Fruit fly (Drosophila melanogaster): Measurements from ENCODE around the gene Hsc70-2.

Gene Hsc70-2

DNA sequence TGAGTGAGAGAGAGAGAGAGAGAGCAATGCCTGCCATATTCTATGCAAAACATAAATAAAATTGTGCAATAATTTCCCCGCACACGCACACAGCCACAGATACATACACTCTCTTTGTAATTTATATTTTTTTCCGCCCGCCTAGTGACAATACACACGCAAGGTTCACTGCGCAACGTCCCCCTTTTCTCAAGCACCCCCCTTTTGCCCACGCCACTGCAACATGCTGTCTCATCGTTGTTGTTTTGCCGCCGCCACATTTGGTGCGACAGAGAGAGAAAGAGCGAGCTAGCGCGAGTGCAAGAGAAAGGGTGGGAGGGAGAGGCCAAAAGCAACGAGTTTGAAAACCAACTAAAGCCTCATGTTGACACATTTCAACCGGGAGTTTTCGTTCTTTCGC is 32.2 kb upstream of the Hsc70-2 start (continued):
- TF ChIP-seq woc (GFP tag; optimal IDR thresholded peaks at IDR 0.05) (peak; percentile 47), sv (GFP tag; optimal IDR thresholded peaks at IDR 0.05) (peak; percentile 45), br (GFP tag; optimal IDR thresholded peaks at IDR 0.05) (peak; percentile 81)

DNA sequence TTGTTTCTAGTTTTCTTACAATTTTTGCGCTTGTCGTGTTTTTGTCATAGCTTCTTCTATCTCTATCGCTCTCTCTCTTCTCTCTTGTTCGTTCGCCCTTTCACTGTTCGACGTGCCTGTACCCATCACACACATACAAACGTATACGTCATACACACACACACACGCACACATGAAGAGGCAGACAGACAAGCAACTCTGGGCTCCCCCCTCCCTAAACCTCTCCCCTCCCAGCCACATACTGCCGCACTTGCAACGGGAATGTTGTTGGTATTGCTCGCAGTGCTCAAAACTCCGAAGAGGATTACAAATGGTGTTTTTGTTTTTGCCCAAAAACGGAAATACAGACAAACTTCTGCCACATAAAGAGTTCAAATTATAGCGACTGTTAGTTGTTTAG is 31.6 kb upstream of the Hsc70-2 start:
- TF ChIP-seq dl (GFP tag; optimal IDR thresholded peaks at IDR 0.05; ENCODE audit: insufficient read depth in 1 of 2, partially characterized antibody in 2 of 2) (peak in 1 of 2 experiments; percentile 7), CrebA (GFP tag; optimal IDR thresholded peaks at IDR 0.05; ENCODE audit: borderline replicate concordance) (no peak), Hr83 (GFP tag; optimal IDR thresholded peaks at IDR 0.05; ENCODE audit: poor library complexity, severe bottlenecking) (peak; percentile 21), psq (GFP tag; optimal IDR thresholded peaks at IDR 0.05) (peak; percentile 34)

DNA sequence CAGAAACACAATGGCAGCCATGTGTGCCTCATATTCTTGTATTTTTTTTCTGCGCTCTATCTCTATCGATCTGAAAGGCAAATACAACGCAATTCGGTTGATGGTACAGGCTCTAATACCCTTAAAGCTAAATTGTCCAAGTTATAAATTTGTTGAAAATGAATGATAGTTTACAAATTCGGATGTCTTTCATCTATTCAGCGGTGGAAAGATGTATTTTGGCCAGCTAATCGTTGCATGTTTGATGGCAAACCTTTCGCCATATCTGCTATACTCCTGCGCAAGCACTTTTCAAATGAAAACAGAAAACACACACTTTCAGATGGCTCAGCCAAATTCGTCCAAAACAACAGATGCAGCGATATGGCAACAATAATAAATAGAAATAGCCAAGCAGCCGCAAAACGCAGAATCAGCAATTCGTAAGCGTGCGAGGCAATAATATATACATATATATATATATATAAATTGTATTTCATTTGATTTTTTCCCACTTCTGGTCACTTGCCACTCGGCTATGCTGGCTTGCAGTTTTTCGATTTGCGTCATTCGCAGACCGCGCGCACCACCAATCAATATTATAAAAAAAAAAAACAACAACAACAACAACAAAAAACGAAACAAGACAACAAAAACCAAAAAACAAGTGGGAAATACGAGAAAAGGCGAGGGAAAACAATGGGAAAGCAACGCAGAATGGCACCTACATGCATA is 30.2 kb upstream of the Hsc70-2 start:
- no peak for TF ChIP-seq fru (GFP tag; optimal IDR thresholded peaks at IDR 0.05)
- no peak for TF ChIP-seq N (GFP tag; optimal IDR thresholded peaks at IDR 0.05)
- TF ChIP-seq Dif (GFP tag; optimal IDR thresholded peaks at IDR 0.05; ENCODE audit: partially characterized antibody): no peak
- TF ChIP-seq CG9705 (GFP tag; optimal IDR thresholded peaks at IDR 0.05): no peak
- no peak for TF ChIP-seq dsf (GFP tag; optimal IDR thresholded peaks at IDR 0.05; ENCODE audit: borderline replicate concordance)
- TF ChIP-seq Rel (GFP tag; optimal IDR thresholded peaks at IDR 0.05): no peak
- TF ChIP-seq Rel (tag; optimal IDR thresholded peaks at IDR 0.05): no peak
- TF ChIP-seq sv (GFP tag; optimal IDR thresholded peaks at IDR 0.05): no peak
- TF ChIP-seq HLH106 (tag; optimal IDR thresholded peaks at IDR 0.05): no peak
- no peak for TF ChIP-seq GATAd (GFP tag; optimal IDR thresholded peaks at IDR 0.05)
- TF ChIP-seq Mio (GFP tag; optimal IDR thresholded peaks at IDR 0.05): no peak
- no peak for TF ChIP-seq pan (optimal IDR thresholded peaks at IDR 0.05)
- TF ChIP-seq jim (GFP tag; optimal IDR thresholded peaks at IDR 0.05): no peak
- TF ChIP-seq ey (GFP tag; optimal IDR thresholded peaks at IDR 0.05): no peak
- TF ChIP-seq Hr83 (GFP tag; optimal IDR thresholded peaks at IDR 0.05; ENCODE audit: poor library complexity, severe bottlenecking): no peak
- no peak for TF ChIP-seq foxo (GFP tag; optimal IDR thresholded peaks at IDR 0.05)
- no peak for TF ChIP-seq dl (GFP tag; optimal IDR thresholded peaks at IDR 0.05; ENCODE audit: insufficient read depth in 1 of 2, partially characterized antibody in 2 of 2)
- no peak for TF ChIP-seq sage (GFP tag; optimal IDR thresholded peaks at IDR 0.05)
- TF ChIP-seq CG32264 (GFP tag; optimal IDR thresholded peaks at IDR 0.05): no peak
- TF ChIP-seq woc (GFP tag; optimal IDR thresholded peaks at IDR 0.05): no peak

DNA sequence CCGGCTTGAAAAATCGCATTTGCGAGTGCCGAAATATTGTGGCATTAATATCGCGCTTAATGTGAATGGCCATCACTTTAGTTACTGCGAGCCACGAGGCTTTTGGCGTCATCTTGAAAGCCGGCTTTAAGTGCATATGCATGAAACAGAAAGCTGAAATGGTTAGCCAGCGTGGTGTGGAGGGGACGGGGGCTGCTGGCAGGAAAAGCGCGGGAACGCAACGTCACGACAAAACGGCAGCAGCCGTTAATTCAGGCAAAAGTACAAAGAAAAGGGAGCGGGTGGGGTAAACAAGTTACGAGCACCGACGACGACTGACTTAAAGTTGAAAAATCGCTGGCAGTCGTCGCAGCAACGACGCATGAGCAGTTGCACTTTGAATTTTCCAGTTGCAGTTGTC is 29.2 kb upstream of the Hsc70-2 start:
- TF ChIP-seq Hr78 (GFP tag; optimal IDR thresholded peaks at IDR 0.05) (no peak), dl (GFP tag; optimal IDR thresholded peaks at IDR 0.05; ENCODE audit: insufficient read depth in 1 of 2, partially characterized antibody in 2 of 2) (no peak), CrebA (GFP tag; optimal IDR thresholded peaks at IDR 0.05; ENCODE audit: borderline replicate concordance) (no peak), fru (GFP tag; optimal IDR thresholded peaks at IDR 0.05) (no peak), Abd-B (GFP tag; optimal IDR thresholded peaks at IDR 0.05) (no peak), sv (GFP tag; optimal IDR thresholded peaks at IDR 0.05) (no peak), N (GFP tag; optimal IDR thresholded peaks at IDR 0.05) (no peak), Jra (GFP tag; optimal IDR thresholded peaks at IDR 0.05) (no peak), lola (GFP tag; optimal IDR thresholded peaks at IDR 0.05) (no peak), dmrt93B (GFP tag; optimal IDR thresholded peaks at IDR 0.05) (no peak), pan (optimal IDR thresholded peaks at IDR 0.05) (no peak), GATAd (GFP tag; optimal IDR thresholded peaks at IDR 0.05) (no peak), Myc (optimal IDR thresholded peaks at IDR 0.05) (no peak), foxo (GFP tag; optimal IDR thresholded peaks at IDR 0.05) (no peak), Vsx2 (GFP tag; optimal IDR thresholded peaks at IDR 0.05; ENCODE audit: partially characterized antibody) (no peak), rgr (GFP tag; optimal IDR thresholded peaks at IDR 0.05) (no peak), Dfd (GFP tag; optimal IDR thresholded peaks at IDR 0.05) (no peak), psq (GFP tag; optimal IDR thresholded peaks at IDR 0.05) (no peak)

Measured in whole organism, wandering third instar larva.